Worm (Caenorhabditis elegans): Measurements from ENCODE around the gene T21D12.7.

T21D12.7 gene

DNA sequence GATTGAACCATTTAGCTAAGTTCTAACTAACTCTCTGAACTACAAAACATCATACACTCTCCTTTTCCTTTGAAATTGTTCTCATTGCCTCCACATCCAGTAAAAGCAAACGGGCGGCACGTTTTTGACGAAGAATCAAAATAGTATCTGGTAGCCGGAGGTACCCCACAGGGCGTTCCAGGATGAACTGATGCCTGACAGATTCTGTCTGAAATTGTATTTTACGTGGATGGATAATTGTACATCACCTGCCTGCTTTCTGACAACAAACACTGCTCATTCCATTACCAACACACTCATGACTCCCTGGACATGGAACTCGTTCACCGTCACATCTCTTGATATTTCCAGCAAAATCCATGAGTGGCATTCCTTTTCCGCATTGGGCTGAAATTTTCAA, 869 bp downstream of the T21D12.7 start:
- TF ChIP-seq ceh-13 (GFP tag; optimal IDR thresholded peaks at IDR 0.05) (no peak), F13C5.2 (tag; optimal IDR thresholded peaks at IDR 0.05) (no peak), ets-7 (tag; optimal IDR thresholded peaks at IDR 0.05) (no peak), flt-1 (GFP tag; IDR thresholded peaks at IDR 0.05) (no peak), ceh-36 (tag; optimal IDR thresholded peaks at IDR 0.05) (no peak), tbx-11 (GFP tag; IDR thresholded peaks at IDR 0.05) (no peak), pes-1 (GFP tag; IDR thresholded peaks at IDR 0.05) (no peak), tra-4 (tag; optimal IDR thresholded peaks at IDR 0.05) (no peak), tbx-37 (GFP tag; conservative IDR thresholded peaks at IDR 0.05) (no peak), hmbx-1 (tag; optimal IDR thresholded peaks at IDR 0.05) (no peak), hmg-4 (GFP tag; optimal IDR thresholded peaks at IDR 0.05) (no peak), scrt-1 (GFP tag; IDR thresholded peaks at IDR 0.05) (no peak)

- TF ChIP-seq ceh-36 (tag; optimal IDR thresholded peaks at IDR 0.05) (no peak), tbx-37 (GFP tag; conservative IDR thresholded peaks at IDR 0.05) (no peak), ets-7 (tag; optimal IDR thresholded peaks at IDR 0.05) (no peak), ceh-13 (GFP tag; optimal IDR thresholded peaks at IDR 0.05) (no peak), scrt-1 (GFP tag; IDR thresholded peaks at IDR 0.05) (no peak), aly-1 (tag; optimal IDR thresholded peaks at IDR 0.05) (no peak), tbx-11 (GFP tag; IDR thresholded peaks at IDR 0.05) (no peak), flt-1 (GFP tag; IDR thresholded peaks at IDR 0.05) (no peak), hnd-1 (tag; optimal IDR thresholded peaks at IDR 0.05) (no peak), pes-1 (GFP tag; IDR thresholded peaks at IDR 0.05) (no peak), hmbx-1 (tag; optimal IDR thresholded peaks at IDR 0.05) (no peak), B0310.2 (tag; optimal IDR thresholded peaks at IDR 0.05) (no peak)
Observed at ce11 chrIV:288027-288426, 3.2 kb downstream of the T21D12.7 start, which contains the start of gene T21D12.14. T21D12.14 (minus strand) TSS chrIV:288127.

DNA sequence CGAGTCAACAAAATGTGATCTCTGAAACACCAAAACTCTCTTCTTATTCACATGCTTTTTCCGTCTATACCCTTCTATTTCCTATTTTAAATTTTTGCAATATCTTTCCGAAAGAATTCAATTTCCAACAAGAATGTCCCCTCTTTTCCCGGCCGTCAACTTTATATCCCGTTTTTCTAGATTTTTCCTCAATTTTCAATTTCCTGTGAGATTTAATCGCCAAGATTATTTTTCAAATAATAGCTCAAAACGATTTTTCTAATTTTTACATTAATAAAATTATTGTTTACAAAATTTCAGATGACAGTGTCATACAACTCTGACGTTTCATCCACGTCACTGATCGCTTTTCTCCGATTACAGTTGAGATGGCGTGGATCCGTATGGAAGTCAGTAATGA, 7.9 kb downstream of the T21D12.7 start, which contains the start of gene best-19:
TSS of gene best-19 (plus strand) at position 301 of the 400 bp plus-strand sequence.
- TF ChIP-seq flt-1 (GFP tag; IDR thresholded peaks at IDR 0.05) (no peak), F13C5.2 (tag; optimal IDR thresholded peaks at IDR 0.05) (no peak), tbx-37 (GFP tag; conservative IDR thresholded peaks at IDR 0.05) (no peak), ceh-36 (tag; optimal IDR thresholded peaks at IDR 0.05) (no peak), hnd-1 (tag; optimal IDR thresholded peaks at IDR 0.05) (no peak), B0310.2 (tag; optimal IDR thresholded peaks at IDR 0.05) (no peak), scrt-1 (GFP tag; IDR thresholded peaks at IDR 0.05) (no peak), aly-1 (tag; optimal IDR thresholded peaks at IDR 0.05) (no peak), sea-1 (GFP tag; conservative IDR thresholded peaks at IDR 0.05) (no peak), ama-1 (optimal IDR thresholded peaks at IDR 0.05) (no peak)

DNA sequence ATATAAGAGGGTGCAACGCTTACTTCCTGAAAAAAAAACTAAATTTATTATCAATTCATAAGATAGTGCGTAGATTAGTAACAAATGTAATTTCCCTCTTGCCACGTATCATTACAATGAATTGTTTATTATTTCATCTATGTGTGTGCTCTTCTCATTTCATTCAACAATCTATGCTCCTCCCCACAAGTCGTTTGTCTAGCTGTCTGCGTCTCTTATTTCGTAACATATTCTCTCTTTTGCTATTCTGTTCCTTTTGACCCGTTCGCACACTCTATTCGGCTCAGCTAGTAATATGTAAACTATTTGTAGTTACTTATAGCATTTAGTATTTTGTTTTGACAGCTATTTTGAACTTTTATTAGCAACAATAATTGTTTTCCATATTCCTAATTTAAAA, 9.2 kb downstream of the T21D12.7 start:
- TF ChIP-seq ama-1 (optimal IDR thresholded peaks at IDR 0.05) (no peak), sea-1 (GFP tag; conservative IDR thresholded peaks at IDR 0.05) (no peak), hmg-4 (GFP tag; optimal IDR thresholded peaks at IDR 0.05) (no peak), ets-7 (tag; optimal IDR thresholded peaks at IDR 0.05) (no peak), tbx-37 (GFP tag; conservative IDR thresholded peaks at IDR 0.05) (no peak), tbx-11 (GFP tag; IDR thresholded peaks at IDR 0.05) (no peak), F13C5.2 (tag; optimal IDR thresholded peaks at IDR 0.05) (no peak), tra-4 (tag; optimal IDR thresholded peaks at IDR 0.05) (no peak)

- TF ChIP-seq tbx-37 (GFP tag; conservative IDR thresholded peaks at IDR 0.05) (no peak), ets-7 (tag; optimal IDR thresholded peaks at IDR 0.05) (no peak), F13C5.2 (tag; optimal IDR thresholded peaks at IDR 0.05) (no peak), flt-1 (GFP tag; IDR thresholded peaks at IDR 0.05) (no peak), hnd-1 (tag; optimal IDR thresholded peaks at IDR 0.05) (no peak), B0310.2 (tag; optimal IDR thresholded peaks at IDR 0.05) (no peak), hmg-4 (GFP tag; optimal IDR thresholded peaks at IDR 0.05) (no peak), sea-1 (GFP tag; conservative IDR thresholded peaks at IDR 0.05) (no peak)
Observed at ce11 chrIV:278284-278683, 13.0 kb downstream of the T21D12.7 start.

- TF ChIP-seq ama-1 (optimal IDR thresholded peaks at IDR 0.05): no peak
- no peak for TF ChIP-seq ceh-36 (tag; optimal IDR thresholded peaks at IDR 0.05)
- no peak for TF ChIP-seq flt-1 (GFP tag; IDR thresholded peaks at IDR 0.05)
- no peak for TF ChIP-seq F13C5.2 (tag; optimal IDR thresholded peaks at IDR 0.05)
Observed at ce11 chrIV:275146-275545, 16.1 kb downstream of the T21D12.7 start.

- no peak for TF ChIP-seq sea-1 (GFP tag; conservative IDR thresholded peaks at IDR 0.05)
- TF ChIP-seq pes-1 (GFP tag; IDR thresholded peaks at IDR 0.05): no peak
- TF ChIP-seq ets-7 (tag; optimal IDR thresholded peaks at IDR 0.05): no peak
- no peak for TF ChIP-seq tbx-11 (GFP tag; IDR thresholded peaks at IDR 0.05)
- TF ChIP-seq hmbx-1 (tag; optimal IDR thresholded peaks at IDR 0.05): no peak
- TF ChIP-seq tbx-37 (GFP tag; conservative IDR thresholded peaks at IDR 0.05): no peak
- no peak for TF ChIP-seq hnd-1 (tag; optimal IDR thresholded peaks at IDR 0.05)
- no peak for TF ChIP-seq scrt-1 (GFP tag; IDR thresholded peaks at IDR 0.05)
- no peak for TF ChIP-seq F13C5.2 (tag; optimal IDR thresholded peaks at IDR 0.05)
- TF ChIP-seq ceh-13 (GFP tag; optimal IDR thresholded peaks at IDR 0.05): no peak
- no peak for TF ChIP-seq ama-1 (optimal IDR thresholded peaks at IDR 0.05)
- TF ChIP-seq hmg-4 (GFP tag; optimal IDR thresholded peaks at IDR 0.05): no peak
- no peak for TF ChIP-seq B0310.2 (tag; optimal IDR thresholded peaks at IDR 0.05)
- TF ChIP-seq flt-1 (GFP tag; IDR thresholded peaks at IDR 0.05): no peak
- no peak for TF ChIP-seq tra-4 (tag; optimal IDR thresholded peaks at IDR 0.05)
- TF ChIP-seq ceh-36 (tag; optimal IDR thresholded peaks at IDR 0.05): no peak
- TF ChIP-seq aly-1 (tag; optimal IDR thresholded peaks at IDR 0.05): no peak
Observed at ce11 chrIV:274185-274584, 17.1 kb downstream of the T21D12.7 start, which contains the start of gene sma-10. sma-10 (plus strand) TSS chrIV:274420.

DNA sequence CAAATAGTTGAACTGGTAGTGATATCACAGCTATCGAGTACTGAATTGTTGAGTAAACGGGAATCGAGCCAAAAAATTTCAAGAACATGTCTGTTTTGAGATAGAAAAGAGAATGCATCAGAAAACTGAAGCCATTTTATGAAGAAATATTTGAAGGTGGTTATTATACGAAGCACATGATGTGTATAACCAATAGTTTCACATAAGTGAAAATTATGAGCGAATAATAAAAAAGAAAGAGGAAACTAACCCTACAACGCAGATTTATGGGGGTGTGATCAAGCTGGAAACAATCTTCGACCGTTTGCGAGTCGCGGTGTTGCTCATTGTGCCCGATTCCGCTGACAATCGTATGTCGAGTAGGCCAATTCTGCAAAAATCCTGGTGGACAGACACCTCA, 18.0 kb downstream of the T21D12.7 start, which contains the start of gene srh-282:
TSS of gene srh-282 (minus strand) at position 101 of the 400 bp plus-strand sequence.
- TF ChIP-seq flt-1 (GFP tag; IDR thresholded peaks at IDR 0.05) (no peak), tra-4 (tag; optimal IDR thresholded peaks at IDR 0.05) (no peak), hmbx-1 (tag; optimal IDR thresholded peaks at IDR 0.05) (no peak), hmg-4 (GFP tag; optimal IDR thresholded peaks at IDR 0.05) (no peak), pes-1 (GFP tag; IDR thresholded peaks at IDR 0.05) (no peak), tbx-11 (GFP tag; IDR thresholded peaks at IDR 0.05) (no peak), tbx-37 (GFP tag; conservative IDR thresholded peaks at IDR 0.05) (no peak)

All from whole organism, early embryonic.